Worm (Caenorhabditis elegans) whole organism, late embryonic: ENCODE measurements around the gene sfxn-2.

Experiments
- T23F11.4 ChIP-seq: fragments of 200-800 bp; sonication (Bioruptor generic); optimal IDR thresholded peaks from 2 replicates; lab custom pipeline; 2018; ENCODE audit warnings: mild to moderate bottlenecking, missing genetic modification characterization, missing compliant biosample characterization
- ama-1 ChIP-seq: fragments of 150-350 bp; optimal IDR thresholded peaks from 2 replicates; lab custom pipeline; 2014
- ceh-19 ChIP-seq: fragments of 200-800 bp; sonication (Bioruptor generic); optimal IDR thresholded peaks from 2 replicates; lab custom pipeline; 2018; ENCODE audit warnings: mild to moderate bottlenecking, missing genetic modification characterization, missing compliant biosample characterization
- ceh-6 ChIP-seq: fragments of 200-800 bp; sonication (Bioruptor generic); optimal IDR thresholded peaks from 2 replicates; lab custom pipeline; 2018; ENCODE audit warnings: mild to moderate bottlenecking, missing genetic modification characterization, missing compliant biosample characterization
- dmd-4 ChIP-seq: sonication (generic microtip); optimal IDR thresholded peaks from 2 replicates; lab custom pipeline; 2016; ENCODE audit warnings: borderline replicate concordance, missing genetic modification characterization, missing compliant biosample characterization
- elt-4 ChIP-seq: sonication (generic microtip); optimal IDR thresholded peaks from 2 replicates; lab custom pipeline; 2016; ENCODE audit warnings: missing genetic modification characterization, missing compliant biosample characterization
- nfya-1 ChIP-seq: sonication (generic microtip); optimal IDR thresholded peaks from 2 replicates; lab custom pipeline; 2017; ENCODE audit warnings: missing genetic modification characterization, mild to moderate bottlenecking, missing compliant biosample characterization, antibody characterized with exemption, moderate library complexity
- pros-1 ChIP-seq: fragments of 150-350 bp; optimal IDR thresholded peaks from 2 replicates; lab custom pipeline; 2014; ENCODE audit warnings: missing biosample characterization, missing genetic modification reagents, missing genetic modification characterization
- tbx-2 ChIP-seq: sonication (generic microtip); optimal IDR thresholded peaks from 2 replicates; lab custom pipeline; 2016; ENCODE audit warnings: missing genetic modification characterization, missing compliant biosample characterization

DNA sequence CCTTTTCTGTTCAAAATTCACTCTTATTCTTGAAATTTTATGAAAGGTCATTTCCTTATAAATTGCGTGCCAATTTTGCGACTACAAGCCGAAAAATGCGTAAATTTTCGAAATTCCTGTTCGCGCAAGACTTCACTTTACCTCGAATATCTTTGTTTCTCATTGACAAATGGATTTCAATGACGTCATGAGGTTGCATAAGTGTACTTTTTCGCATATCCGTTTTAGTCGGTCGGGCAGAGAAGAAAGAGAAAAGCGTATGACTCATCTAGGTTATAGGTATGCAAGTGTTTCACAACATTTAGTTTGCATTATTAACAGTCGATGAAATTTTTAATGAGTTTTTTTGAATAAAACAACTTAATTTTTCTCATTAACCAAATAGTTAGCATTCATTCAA, 42.0 kb downstream of the sfxn-2 start:
- no peak for TF ChIP-seq dmd-4
- no peak for TF ChIP-seq tbx-2
- TF ChIP-seq elt-4 (tag; lab: Kevin White, UChicago), result no peak
- no peak for TF ChIP-seq ceh-6 (GFP tag; lab: Kevin White, UChicago)
- no peak for TF ChIP-seq T23F11.4 (GFP tag; lab: Kevin White, UChicago)
- TF ChIP-seq pros-1 (tag; lab: Kevin White, UChicago), result no peak
- TF ChIP-seq ama-1 (lab: Kevin White, UChicago), result no peak
- no peak for TF ChIP-seq ceh-19 (GFP tag; lab: Kevin White, UChicago)
- TF ChIP-seq nfya-1 (tag; lab: Kevin White, UChicago), result no peak
